Worm (Caenorhabditis elegans) whole organism, L4 larva: Measurements from ENCODE around the gene clc-10.
A peak's percentile ranks its signal among the peaks of the same experiment; 100 is the strongest.

ENCODE experiments used
- D1046.2 ChIP-seq: fragments of 200-800 bp; sonication (Bioruptor generic); IDR thresholded peaks from 2 replicates; pipeline ENCODE4 v1.3.6; 2022; ENCODE audit warnings: missing genetic modification characterization, missing compliant biosample characterization
- F26F4.8 ChIP-seq: fragments of 200-800 bp; sonication (Bioruptor generic); conservative IDR thresholded peaks from 2 replicates; pipeline ENCODE4 v1.3.6; 2022; ENCODE audit warnings: missing genetic modification characterization, missing compliant biosample characterization
- F44E2.7 ChIP-seq: fragments of 200-800 bp; sonication (Bioruptor generic); IDR thresholded peaks from 2 replicates; pipeline ENCODE4 v2.1.2; 2022; ENCODE audit warnings: missing genetic modification characterization, missing compliant biosample characterization
- R02D3.7 ChIP-seq: fragments of 150-350 bp; sonication (generic microtip); optimal IDR thresholded peaks from 3 replicates; lab custom pipeline; 2014; ENCODE audit warnings: missing biosample characterization, missing genetic modification characterization
- T20F7.1 ChIP-seq: fragments of 200-800 bp; sonication (Bioruptor generic); optimal IDR thresholded peaks from 2 replicates; lab custom pipeline; 2018; ENCODE audit warnings: mild to moderate bottlenecking, missing genetic modification characterization, missing compliant biosample characterization
- Y105C5A.15 ChIP-seq: fragments of 200-800 bp; sonication (Bioruptor generic); IDR thresholded peaks from 2 replicates; pipeline ENCODE4 v1.3.6; 2022; ENCODE audit warnings: missing genetic modification characterization, missing compliant biosample characterization
- Y5F2A.4 ChIP-seq: fragments of 200-800 bp; sonication (Bioruptor generic); optimal IDR thresholded peaks from 2 replicates; lab custom pipeline; 2018; ENCODE audit warnings: mild to moderate bottlenecking, missing genetic modification characterization, missing compliant biosample characterization
- ZK337.2 ChIP-seq: fragments of 200-800 bp; sonication (Bioruptor generic); IDR thresholded peaks from 2 replicates; pipeline ENCODE4 v1.3.6; 2022; ENCODE audit warnings: missing genetic modification reagents, missing genetic modification characterization, missing compliant biosample characterization
- ZK546.5 ChIP-seq, 2 experiments: sonication (generic microtip); optimal IDR thresholded peaks; 2 replicates each; lab custom pipeline; 2017; ENCODE audit warnings: missing biosample characterization in 2 of 2, missing genetic modification characterization in 2 of 2
- aha-1 ChIP-seq: fragments of 150-350 bp; peaks from one replicate; lab custom pipeline; 2014; ENCODE audit warnings: missing biosample characterization, missing genetic modification characterization
- aly-2 ChIP-seq: sonication (generic microtip); optimal IDR thresholded peaks from 2 replicates; lab custom pipeline; 2018; ENCODE audit warnings: missing biosample characterization, missing genetic modification characterization
- ceh-28 ChIP-seq: fragments of 150-350 bp; optimal IDR thresholded peaks from 2 replicates; lab custom pipeline; 2014; ENCODE audit warnings: missing biosample characterization, missing genetic modification reagents, missing genetic modification characterization
- ceh-62 ChIP-seq: sonication (generic microtip); optimal IDR thresholded peaks from 2 replicates; lab custom pipeline; 2017; ENCODE audit warnings: missing biosample characterization, missing genetic modification characterization
- daf-16 ChIP-seq, 3 experiments: sonication (generic microtip); optimal IDR thresholded peaks; 2 replicates each; lab custom pipeline; 2016 to 2017; ENCODE audit warnings: missing genetic modification characterization in 3 of 3, missing genetic modification reagents in 3 of 3, mild to moderate bottlenecking in 2 of 3, missing compliant biosample characterization in 2 of 3, missing biosample characterization in 1 of 3, moderate library complexity in 1 of 3
- dmd-6 ChIP-seq: fragments of 200-800 bp; sonication (Bioruptor generic); IDR thresholded peaks from 2 replicates; pipeline ENCODE4 v1.3.6; 2022; ENCODE audit warnings: missing genetic modification reagents, missing genetic modification characterization, missing compliant biosample characterization
- dpl-1 ChIP-seq: fragments of 150-350 bp; optimal IDR thresholded peaks from 2 replicates; lab custom pipeline; 2014; ENCODE audit warnings: missing biosample characterization, missing genetic modification reagents, missing genetic modification characterization
- dve-1 ChIP-seq: sonication (generic microtip); optimal IDR thresholded peaks from 2 replicates; lab custom pipeline; 2017; ENCODE audit warnings: antibody characterized with exemption, mild to moderate bottlenecking, missing genetic modification characterization, missing compliant biosample characterization; ENCODE audit not compliant: insufficient read depth
- egl-27 ChIP-seq: sonication (generic microtip); optimal IDR thresholded peaks from 3 replicates; lab custom pipeline; 2017; ENCODE audit warnings: missing biosample characterization, missing genetic modification reagents, missing genetic modification characterization
- egl-43 ChIP-seq: fragments of 200-800 bp; sonication (Bioruptor generic); IDR thresholded peaks from 2 replicates; pipeline ENCODE4 v1.3.6; 2022; ENCODE audit warnings: missing genetic modification reagents, missing genetic modification characterization, missing compliant biosample characterization
- hlh-11 ChIP-seq: fragments of 200-800 bp; sonication (Bioruptor generic); optimal IDR thresholded peaks from 2 replicates; lab custom pipeline; 2018; ENCODE audit warnings: mild to moderate bottlenecking, missing genetic modification characterization, missing compliant biosample characterization
- lim-7 ChIP-seq: fragments of 200-800 bp; sonication (Bioruptor generic); IDR thresholded peaks from 2 replicates; pipeline ENCODE4 v1.3.6; 2022; ENCODE audit warnings: missing genetic modification characterization, missing compliant biosample characterization
- lsy-2 ChIP-seq, 2 experiments: fragments of 150-350 bp in 1 of 2; sonication (generic microtip) in 1 of 2; optimal IDR thresholded peaks; 2 replicates each; lab custom pipeline; 2014 to 2017; ENCODE audit warnings: missing biosample characterization in 2 of 2, missing genetic modification characterization in 2 of 2
- mdl-1 ChIP-seq, 2 experiments: fragments of 150-350 bp in 1 of 2; sonication (generic microtip) in 1 of 2; optimal IDR thresholded peaks; 2 replicates each; lab custom pipeline; 2014 to 2017; ENCODE audit warnings: missing biosample characterization in 2 of 2, missing genetic modification characterization in 2 of 2
- mdt-29 ChIP-seq: fragments of 200-800 bp; sonication (Bioruptor generic); IDR thresholded peaks from 2 replicates; pipeline ENCODE4 v1.3.6; 2022; ENCODE audit warnings: missing genetic modification reagents, missing genetic modification characterization, missing compliant biosample characterization
- mxl-2 ChIP-seq: fragments of 200-800 bp; sonication (Bioruptor generic); conservative IDR thresholded peaks from 2 replicates; pipeline ENCODE4 v1.3.6; 2022; ENCODE audit warnings: missing genetic modification reagents, missing genetic modification characterization, missing compliant biosample characterization
- nhr-102 ChIP-seq: sonication (generic microtip); optimal IDR thresholded peaks from 2 replicates; lab custom pipeline; 2016; ENCODE audit warnings: mild to moderate bottlenecking, missing genetic modification characterization, moderate library complexity, missing compliant biosample characterization
- nhr-28 ChIP-seq: fragments of 150-350 bp; optimal IDR thresholded peaks from 2 replicates; lab custom pipeline; 2014; ENCODE audit warnings: missing biosample characterization, missing genetic modification characterization
- nhr-41 ChIP-seq: fragments of 200-800 bp; sonication (Bioruptor generic); IDR thresholded peaks from 2 replicates; pipeline ENCODE4 v1.3.6; 2022; ENCODE audit warnings: missing genetic modification reagents, missing genetic modification characterization, missing compliant biosample characterization
- nhr-48 ChIP-seq: sonication (generic microtip); optimal IDR thresholded peaks from 2 replicates; lab custom pipeline; 2016; ENCODE audit warnings: mild to moderate bottlenecking, missing genetic modification characterization, missing compliant biosample characterization
- nhr-77 ChIP-seq: fragments of 150-350 bp; optimal IDR thresholded peaks from 2 replicates; lab custom pipeline; 2014; ENCODE audit warnings: missing biosample characterization, missing genetic modification characterization
- pha-4 ChIP-seq, 2 experiments: fragments of 150-350 bp in 1 of 2; fragments of 200-800 bp in 1 of 2; sonication (Bioruptor generic) in 1 of 2; IDR thresholded peaks in 1 of 2; optimal IDR thresholded peaks in 1 of 2; 2 replicates each; pipeline versions ENCODE4 v1.3.6 to Lab custom; 2014 to 2022; ENCODE audit warnings: missing genetic modification characterization in 2 of 2, missing genetic modification reagents in 2 of 2, missing biosample characterization in 1 of 2, missing compliant biosample characterization in 1 of 2
- pqm-1 ChIP-seq: sonication (generic microtip); optimal IDR thresholded peaks from 2 replicates; lab custom pipeline; 2017; ENCODE audit warnings: missing biosample characterization, missing genetic modification characterization
- rbr-2 ChIP-seq: sonication (generic microtip); optimal IDR thresholded peaks from 2 replicates; lab custom pipeline; 2016; ENCODE audit warnings: missing genotype, missing genetic modification characterization, missing compliant biosample characterization
- saeg-2 ChIP-seq: fragments of 200-800 bp; sonication (Bioruptor generic); IDR thresholded peaks from 2 replicates; pipeline ENCODE4 v1.3.6; 2022; ENCODE audit warnings: missing genetic modification reagents, missing genetic modification characterization, missing compliant biosample characterization
- tra-1 ChIP-seq: fragments of 200-800 bp; sonication (Bioruptor generic); IDR thresholded peaks from 2 replicates; pipeline ENCODE4 v1.3.6; 2022; ENCODE audit warnings: missing genetic modification reagents, missing genetic modification characterization, missing compliant biosample characterization
- unc-130 ChIP-seq: sonication (generic microtip); optimal IDR thresholded peaks from 2 replicates; lab custom pipeline; 2016; ENCODE audit warnings: missing genetic modification reagents, missing genetic modification characterization, missing compliant biosample characterization
- unc-39 ChIP-seq: sonication (generic microtip); optimal IDR thresholded peaks from 2 replicates; lab custom pipeline; 2017; ENCODE audit warnings: missing biosample characterization, missing genetic modification characterization
- unc-62 ChIP-seq, 3 experiments: fragments of 150-350 bp in 1 of 3; sonication (generic microtip); optimal IDR thresholded peaks in 2 of 3; peaks in 1 of 3; 1 replicate in 1 of 3; 2 replicates in 2 of 3; lab custom pipeline; 2014 to 2017; ENCODE audit warnings: missing biosample characterization in 3 of 3, missing genetic modification characterization in 3 of 3, missing genetic modification reagents in 3 of 3, missing genotype in 1 of 3
- zip-2 ChIP-seq: fragments of 150-350 bp; optimal IDR thresholded peaks from 2 replicates; lab custom pipeline; 2014; ENCODE audit warnings: missing biosample characterization, missing genetic modification characterization
- ztf-7 ChIP-seq: fragments of 150-350 bp; optimal IDR thresholded peaks from 2 replicates; lab custom pipeline; 2014; ENCODE audit warnings: missing biosample characterization, missing genetic modification characterization

The clc-10 gene

ce11 chrIII:6085311-6085710 is 28.4 kb downstream of the clc-10 start:
- TF ChIP-seq Y105C5A.15 (GFP tag; lab: Robert Waterston, UW), result no peak
- TF ChIP-seq egl-27, result no peak
- peak; percentile 93 for TF ChIP-seq aha-1 (tag; lab: Kevin White, UChicago)
- no peak for TF ChIP-seq ztf-7 (tag; lab: Kevin White, UChicago)
- peak in 1 of 2 experiments; percentile 84 for TF ChIP-seq unc-62 (GFP tag; optimal IDR thresholded peaks at IDR 0.05 in 1 of 2; lab: Kevin White, UChicago)
- no peak for TF ChIP-seq unc-62 (tag; optimal IDR thresholded peaks at IDR 0.05; lab: Kevin White, UChicago)
- TF ChIP-seq lim-7 (GFP tag; lab: Robert Waterston, UW), result no peak
- TF ChIP-seq, all 104 proteins: peak for 2

ce11 chrIII:6087705-6088359 is 31.0 kb downstream of the clc-10 start, which contains the start of gene wht-1:
wht-1 (minus strand) TSS chrIII:6087755.
- peak; percentile 75 for TF ChIP-seq dve-1 (tag; lab: Kevin White, UChicago)
- peak; percentile 45 for TF ChIP-seq hlh-11 (tag; lab: Kevin White, UChicago)
- TF ChIP-seq nhr-77, result peak; percentile 15
- TF ChIP-seq nhr-28, result peak; percentile 78
- TF ChIP-seq pqm-1, result peak; percentile 70
- TF ChIP-seq mdl-1 (tag; optimal IDR thresholded peaks at IDR 0.05; lab: Kevin White, UChicago), result no peak
- no peak for TF ChIP-seq rbr-2 (tag; lab: Kevin White, UChicago)
- TF ChIP-seq daf-16 (GFP tag; optimal IDR thresholded peaks at IDR 0.05; lab: Kevin White, UChicago), result no peak
- peak; percentile 95 for TF ChIP-seq daf-16 (tag; optimal IDR thresholded peaks at IDR 0.05; lab: Kevin White, UChicago)
- no peak for TF ChIP-seq egl-27
- peak; percentile 5 for TF ChIP-seq nhr-48 (tag; lab: Kevin White, UChicago)

ce11 chrIII:6095654-6096053 is 38.8 kb downstream of the clc-10 start:
- TF ChIP-seq dpl-1 (GFP tag; lab: Kevin White, UChicago), result no peak
- no peak for TF ChIP-seq Y5F2A.4 (GFP tag; lab: Kevin White, UChicago)
- TF ChIP-seq nhr-41 (GFP tag; lab: Robert Waterston, UW), result no peak
- TF ChIP-seq ZK337.2 (GFP tag; lab: Robert Waterston, UW), result no peak
- TF ChIP-seq F26F4.8 (GFP tag; lab: Robert Waterston, UW), result no peak
- TF ChIP-seq nhr-28, result no peak
- no peak for TF ChIP-seq ztf-7 (tag; lab: Kevin White, UChicago)
- no peak for TF ChIP-seq R02D3.7 (tag; lab: Kevin White, UChicago)
- no peak for TF ChIP-seq unc-39 (tag; lab: Kevin White, UChicago)
- TF ChIP-seq T20F7.1, result no peak
- TF ChIP-seq pha-4 (GFP tag; IDR thresholded peaks at IDR 0.05; lab: Robert Waterston, UW), result no peak
- no peak for TF ChIP-seq pha-4 (tag; optimal IDR thresholded peaks at IDR 0.05; lab: Kevin White, UChicago)
- TF ChIP-seq dmd-6 (GFP tag; lab: Robert Waterston, UW), result no peak
- no peak for TF ChIP-seq unc-130 (GFP tag; lab: Kevin White, UChicago)
- no peak for TF ChIP-seq saeg-2
- TF ChIP-seq lim-7 (GFP tag; lab: Robert Waterston, UW), result no peak
- TF ChIP-seq ceh-62 (tag; lab: Kevin White, UChicago), result no peak
- no peak for TF ChIP-seq mxl-2
- TF ChIP-seq tra-1, result no peak

- TF ChIP-seq lim-7 (GFP tag; lab: Robert Waterston, UW), result no peak
- TF ChIP-seq F44E2.7 (GFP tag; lab: Robert Waterston, UW), result no peak
- TF ChIP-seq lsy-2 (tag; optimal IDR thresholded peaks at IDR 0.05; lab: Kevin White, UChicago), result no peak
- no peak for TF ChIP-seq egl-43 (GFP tag; lab: Robert Waterston, UW)
- TF ChIP-seq nhr-102 (tag; lab: Kevin White, UChicago), result no peak
- TF ChIP-seq nhr-28, result no peak
- TF ChIP-seq zip-2 (tag; lab: Kevin White, UChicago), result no peak
- no peak for TF ChIP-seq pha-4 (GFP tag; IDR thresholded peaks at IDR 0.05; lab: Robert Waterston, UW)
- TF ChIP-seq pha-4 (tag; optimal IDR thresholded peaks at IDR 0.05; lab: Kevin White, UChicago), result no peak
- no peak for TF ChIP-seq mdl-1 (tag; optimal IDR thresholded peaks at IDR 0.05; lab: Kevin White, UChicago)
- no peak for TF ChIP-seq D1046.2 (GFP tag; lab: Robert Waterston, UW)
- TF ChIP-seq mdt-29 (GFP tag; lab: Robert Waterston, UW), result no peak
- no peak for TF ChIP-seq unc-130 (GFP tag; lab: Kevin White, UChicago)
- no peak for TF ChIP-seq aly-2 (tag; lab: Kevin White, UChicago)
- TF ChIP-seq ceh-28, result no peak
- no peak for TF ChIP-seq ZK546.5 (tag; optimal IDR thresholded peaks at IDR 0.05; lab: Kevin White, UChicago)
- TF ChIP-seq nhr-41 (GFP tag; lab: Robert Waterston, UW), result no peak
These were observed 45.9 kb downstream of the clc-10 start, which contains the start of gene C05D10.4 for ce11 chrIII:6102762-6103161. C05D10.4 (minus strand) TSS chrIII:6102862.
